Worm (Caenorhabditis elegans) whole organism, mixed stage, embryonic: ENCODE measurements around the gene C33A12.3.

Source experiments
- M03D4.4 ChIP-seq: sonication (generic microtip); optimal IDR thresholded peaks from 2 replicates; lab custom pipeline; 2017; ENCODE audit warnings: mild to moderate bottlenecking, missing genetic modification characterization, missing compliant biosample characterization
- bed-3 ChIP-seq: fragments of 200-800 bp; sonication (Bioruptor generic); optimal IDR thresholded peaks from 3 replicates; lab custom pipeline; 2018; ENCODE audit warnings: mild to moderate bottlenecking, missing genetic modification characterization, moderate library complexity, missing compliant biosample characterization
- blmp-1 ChIP-seq: fragments of 150-350 bp; optimal IDR thresholded peaks from 2 replicates; lab custom pipeline; 2014; ENCODE audit warnings: missing biosample characterization, missing genetic modification characterization
- ceh-39 ChIP-seq: fragments of 150-350 bp; optimal IDR thresholded peaks from 2 replicates; lab custom pipeline; 2014; ENCODE audit warnings: missing biosample characterization, missing genetic modification characterization
- ceh-83 ChIP-seq: fragments of 200-800 bp; sonication (Bioruptor generic); optimal IDR thresholded peaks from 2 replicates; lab custom pipeline; 2018; ENCODE audit warnings: mild to moderate bottlenecking, missing genetic modification characterization, missing compliant biosample characterization
- ces-1 ChIP-seq: fragments of 150-350 bp; optimal IDR thresholded peaks from 2 replicates; lab custom pipeline; 2014; ENCODE audit warnings: missing biosample characterization, missing genetic modification reagents, missing genetic modification characterization
- cnd-1 ChIP-seq: fragments of 200-800 bp; sonication (Bioruptor generic); optimal IDR thresholded peaks from 2 replicates; lab custom pipeline; 2018; ENCODE audit warnings: mild to moderate bottlenecking, missing genetic modification characterization, missing compliant biosample characterization
- drap-1 ChIP-seq: fragments of 200-800 bp; sonication (Bioruptor generic); optimal IDR thresholded peaks from 3 replicates; lab custom pipeline; 2018; ENCODE audit warnings: mild to moderate bottlenecking, missing genetic modification characterization, missing compliant biosample characterization
- elt-1 ChIP-seq: sonication (generic microtip); optimal IDR thresholded peaks from 2 replicates; lab custom pipeline; 2017; ENCODE audit warnings: missing genetic modification characterization, mild to moderate bottlenecking, missing compliant biosample characterization, antibody characterized with exemption, moderate library complexity, borderline replicate concordance; ENCODE audit not compliant: insufficient read depth
- elt-3 ChIP-seq: fragments of 150-350 bp; optimal IDR thresholded peaks from 2 replicates; lab custom pipeline; 2014; ENCODE audit warnings: missing biosample characterization, missing genetic modification characterization
- flh-1 ChIP-seq: fragments of 200-800 bp; sonication (Bioruptor generic); optimal IDR thresholded peaks from 2 replicates; lab custom pipeline; 2018; ENCODE audit warnings: mild to moderate bottlenecking, missing genetic modification characterization, moderate library complexity, missing compliant biosample characterization
- ham-2 ChIP-seq: fragments of 200-800 bp; sonication (Bioruptor generic); optimal IDR thresholded peaks from 2 replicates; lab custom pipeline; 2018; ENCODE audit warnings: mild to moderate bottlenecking, missing genetic modification characterization, missing compliant biosample characterization
- lin-13 ChIP-seq: fragments of 150-350 bp; optimal IDR thresholded peaks from 2 replicates; lab custom pipeline; 2014; ENCODE audit warnings: missing biosample characterization, missing genetic modification characterization
- lin-32 ChIP-seq: fragments of 200-800 bp; sonication (Bioruptor generic); optimal IDR thresholded peaks from 2 replicates; lab custom pipeline; 2018; ENCODE audit warnings: mild to moderate bottlenecking, missing genetic modification characterization, missing compliant biosample characterization
- lsy-2 ChIP-seq: fragments of 150-350 bp; optimal IDR thresholded peaks from 2 replicates; lab custom pipeline; 2014; ENCODE audit warnings: missing biosample characterization, missing genetic modification characterization
- mab-5 ChIP-seq: fragments of 150-350 bp; optimal IDR thresholded peaks from 2 replicates; lab custom pipeline; 2014; ENCODE audit warnings: missing biosample characterization, missing genetic modification characterization
- mep-1 ChIP-seq: fragments of 150-350 bp; optimal IDR thresholded peaks from 2 replicates; lab custom pipeline; 2017; ENCODE audit warnings: missing biosample characterization, missing genetic modification reagents, missing genetic modification characterization, inconsistent platforms
- mls-2 ChIP-seq: sonication (generic microtip); optimal IDR thresholded peaks from 2 replicates; lab custom pipeline; 2016; ENCODE audit warnings: mild to moderate bottlenecking, missing genetic modification characterization, moderate library complexity, missing compliant biosample characterization
- nhr-12 ChIP-seq: fragments of 150-350 bp; optimal IDR thresholded peaks from 2 replicates; lab custom pipeline; 2014; ENCODE audit warnings: missing biosample characterization, missing genetic modification characterization
- nhr-2 ChIP-seq: fragments of 150-350 bp; optimal IDR thresholded peaks from 2 replicates; lab custom pipeline; 2014; ENCODE audit warnings: missing biosample characterization, missing genetic modification characterization
- nhr-237 ChIP-seq: fragments of 150-350 bp; optimal IDR thresholded peaks from 2 replicates; lab custom pipeline; 2014; ENCODE audit warnings: missing biosample characterization, missing genetic modification characterization
- nhr-28 ChIP-seq: fragments of 150-350 bp; optimal IDR thresholded peaks from 2 replicates; lab custom pipeline; 2014; ENCODE audit warnings: missing biosample characterization, missing genetic modification characterization
- nhr-76 ChIP-seq: sonication (generic microtip); optimal IDR thresholded peaks from 2 replicates; lab custom pipeline; 2017; ENCODE audit warnings: missing biosample characterization, missing genetic modification characterization
- pha-4 ChIP-seq: fragments of 150-350 bp; optimal IDR thresholded peaks from 2 replicates; lab custom pipeline; 2018; ENCODE audit warnings: missing biosample characterization, missing genetic modification reagents, missing genetic modification characterization
- sem-2 ChIP-seq: fragments of 200-800 bp; sonication (Bioruptor generic); optimal IDR thresholded peaks from 2 replicates; lab custom pipeline; 2018; ENCODE audit warnings: mild to moderate bottlenecking, missing genetic modification characterization, missing compliant biosample characterization
- snpc-4 ChIP-seq: fragments of 150-350 bp; optimal IDR thresholded peaks from 2 replicates; lab custom pipeline; 2014; ENCODE audit warnings: missing biosample characterization, missing genetic modification characterization
- sptf-1 ChIP-seq: sonication (generic microtip); optimal IDR thresholded peaks from 2 replicates; lab custom pipeline; 2017; ENCODE audit warnings: mild to moderate bottlenecking, missing genetic modification characterization, moderate library complexity, missing compliant biosample characterization
- tbx-8 ChIP-seq: fragments of 200-800 bp; sonication (Bioruptor generic); optimal IDR thresholded peaks from 2 replicates; lab custom pipeline; 2018; ENCODE audit warnings: mild to moderate bottlenecking, missing genetic modification characterization, moderate library complexity, missing compliant biosample characterization
- unc-120 ChIP-seq: sonication (generic microtip); optimal IDR thresholded peaks from 2 replicates; lab custom pipeline; 2017; ENCODE audit warnings: missing genetic modification characterization, missing compliant biosample characterization; ENCODE audit not compliant: poor library complexity, severe bottlenecking
- unc-39 ChIP-seq: fragments of 150-350 bp; optimal IDR thresholded peaks from 2 replicates; lab custom pipeline; 2014; ENCODE audit warnings: missing biosample characterization, missing genetic modification characterization
- unc-62 ChIP-seq: fragments of 150-350 bp; optimal IDR thresholded peaks from 2 replicates; lab custom pipeline; 2014; ENCODE audit warnings: missing biosample characterization, missing genetic modification reagents, missing genetic modification characterization
- zip-8 ChIP-seq: fragments of 150-350 bp; optimal IDR thresholded peaks from 2 replicates; lab custom pipeline; 2014; ENCODE audit warnings: missing biosample characterization, missing genetic modification characterization
- ztf-11 ChIP-seq: fragments of 150-350 bp; optimal IDR thresholded peaks from 2 replicates; lab custom pipeline; 2014; ENCODE audit warnings: missing biosample characterization, missing genetic modification characterization

The C33A12.3 gene

ce11 chrIV:9500100-9500499, 12.7 kb downstream of the C33A12.3 start, which contains the start of gene ugt-21:
ugt-21 (plus strand) TSS chrIV:9500311.
- TF ChIP-seq flh-1 (GFP tag; lab: Kevin White, UChicago) (no peak), unc-39 (no peak), zip-8 (tag; lab: Kevin White, UChicago) (no peak), bed-3 (GFP tag; lab: Kevin White, UChicago) (no peak), elt-1 (tag; lab: Kevin White, UChicago) (no peak), nhr-2 (tag; lab: Kevin White, UChicago) (no peak), mab-5 (tag; lab: Kevin White, UChicago) (no peak)

ce11 chrIV:9499636-9500035, 13.2 kb downstream of the C33A12.3 start:
- TF ChIP-seq ces-1 (GFP tag; lab: Kevin White, UChicago) (no peak), mab-5 (tag; lab: Kevin White, UChicago) (no peak), lin-13 (tag; lab: Kevin White, UChicago) (no peak), bed-3 (GFP tag; lab: Kevin White, UChicago) (no peak), unc-39 (no peak), unc-62 (no peak), M03D4.4 (tag; lab: Kevin White, UChicago) (no peak), drap-1 (GFP tag; lab: Kevin White, UChicago) (no peak), zip-8 (tag; lab: Kevin White, UChicago) (no peak), tbx-8 (no peak)

ce11 chrIV:9498088-9498487, 14.7 kb downstream of the C33A12.3 start, which contains the start of gene sru-4:
sru-4 (plus strand) TSS chrIV:9498388.
- TF ChIP-seq M03D4.4 (tag; lab: Kevin White, UChicago) (no peak), nhr-12 (no peak), ham-2 (GFP tag; lab: Kevin White, UChicago) (no peak), sptf-1 (tag; lab: Kevin White, UChicago) (no peak), nhr-237 (tag; lab: Kevin White, UChicago) (no peak), pha-4 (tag; lab: Kevin White, UChicago) (no peak), ztf-11 (no peak), ces-1 (GFP tag; lab: Kevin White, UChicago) (no peak), mep-1 (tag; lab: Kevin White, UChicago) (no peak), sem-2 (no peak), cnd-1 (tag; lab: Kevin White, UChicago) (no peak), flh-1 (GFP tag; lab: Kevin White, UChicago) (no peak), elt-3 (tag; lab: Kevin White, UChicago) (no peak), lsy-2 (tag; lab: Kevin White, UChicago) (no peak), bed-3 (GFP tag; lab: Kevin White, UChicago) (no peak), nhr-76 (tag; lab: Kevin White, UChicago) (no peak), nhr-2 (tag; lab: Kevin White, UChicago) (no peak), drap-1 (GFP tag; lab: Kevin White, UChicago) (no peak), ceh-83 (GFP tag; lab: Kevin White, UChicago) (no peak)
- TF ChIP-seq, all 35 proteins: peak for 0

- TF ChIP-seq ham-2 (GFP tag; lab: Kevin White, UChicago) (no peak), nhr-12 (no peak), ztf-11 (no peak), drap-1 (GFP tag; lab: Kevin White, UChicago) (no peak)
Measured at ce11 chrIV:9496306-9496705, 16.5 kb downstream of the C33A12.3 start, which contains the start of gene sru-3. sru-3 (plus strand) TSS chrIV:9496606.

ce11 chrIV:9490320-9490719, 22.5 kb downstream of the C33A12.3 start, which contains the start of gene sru-6:
sru-6 (plus strand) TSS chrIV:9490620.
- TF ChIP-seq bed-3 (GFP tag; lab: Kevin White, UChicago) = no peak
- no peak for TF ChIP-seq mls-2
- TF ChIP-seq flh-1 (GFP tag; lab: Kevin White, UChicago) = no peak
- no peak for TF ChIP-seq elt-1 (tag; lab: Kevin White, UChicago)
- TF ChIP-seq tbx-8 = no peak

ce11 chrIV:9488315-9488714, 24.5 kb downstream of the C33A12.3 start, which contains the start of gene sru-1:
sru-1 (plus strand) TSS chrIV:9488615.
- TF ChIP-seq snpc-4 (tag; lab: Kevin White, UChicago) (no peak), ztf-11 (no peak), drap-1 (GFP tag; lab: Kevin White, UChicago) (no peak), mab-5 (tag; lab: Kevin White, UChicago) (no peak), blmp-1 (no peak), unc-120 (tag; lab: Kevin White, UChicago) (no peak), pha-4 (tag; lab: Kevin White, UChicago) (no peak), sem-2 (no peak), nhr-2 (tag; lab: Kevin White, UChicago) (no peak), cnd-1 (tag; lab: Kevin White, UChicago) (no peak), nhr-12 (no peak), elt-1 (tag; lab: Kevin White, UChicago) (no peak), lin-32 (GFP tag; lab: Kevin White, UChicago) (no peak), ceh-83 (GFP tag; lab: Kevin White, UChicago) (no peak), nhr-28 (no peak), ceh-39 (tag; lab: Kevin White, UChicago) (no peak)
